Fruit fly (Drosophila melanogaster) whole organism, prepupa: ENCODE data around the gene Rsf1.

Experiments
- CG10669 ChIP-seq: fragments of 200-800 bp; sonication (Bioruptor generic); optimal IDR thresholded peaks from 3 replicates; lab custom pipeline; 2018; ENCODE audit warnings: missing biosample characterization, mild to moderate bottlenecking, missing genetic modification characterization, moderate library complexity
- CG11294 ChIP-seq: fragments of 200-800 bp; sonication (Bioruptor generic); IDR thresholded peaks from 2 replicates; pipeline ENCODE4 v1.3.6; 2022; ENCODE audit warnings: missing biosample characterization, missing genetic modification characterization
- CG11902 ChIP-seq: fragments of 200-800 bp; sonication (Bioruptor generic); optimal IDR thresholded peaks from 3 replicates; lab custom pipeline; 2016; ENCODE audit warnings: missing biosample characterization, missing genetic modification characterization
- CG15336 ChIP-seq: fragments of 200-800 bp; sonication (Bioruptor generic); IDR thresholded peaks from 2 replicates; pipeline ENCODE4 v1.3.6; 2022; ENCODE audit warnings: missing biosample characterization, missing genetic modification characterization
- CG16779 ChIP-seq: fragments of 200-800 bp; sonication (Bioruptor generic); optimal IDR thresholded peaks from 3 replicates; lab custom pipeline; 2017; ENCODE audit warnings: missing biosample characterization, mild to moderate bottlenecking, missing genetic modification characterization
- CG3032 ChIP-seq: fragments of 200-800 bp; optimal IDR thresholded peaks from 2 replicates; lab custom pipeline; 2019; ENCODE audit warnings: missing biosample characterization, mild to moderate bottlenecking, missing genetic modification characterization, moderate library complexity
- CG31627 ChIP-seq: fragments of 200-800 bp; sonication (Bioruptor generic); optimal IDR thresholded peaks from 3 replicates; lab custom pipeline; 2016; ENCODE audit warnings: missing biosample characterization, missing genetic modification characterization
- CG32006 ChIP-seq: fragments of 200-800 bp; sonication (Bioruptor generic); optimal IDR thresholded peaks from 3 replicates; lab custom pipeline; 2017; ENCODE audit warnings: missing biosample characterization, mild to moderate bottlenecking, missing genetic modification characterization
- CG34406 ChIP-seq: fragments of 200-800 bp; sonication (Bioruptor generic); optimal IDR thresholded peaks from 3 replicates; lab custom pipeline; 2016; ENCODE audit warnings: missing biosample characterization, missing genetic modification characterization
- CG3919 ChIP-seq: fragments of 200-800 bp; sonication (Bioruptor generic); optimal IDR thresholded peaks from 3 replicates; lab custom pipeline; 2016; ENCODE audit warnings: missing biosample characterization, missing genetic modification characterization
- CG4318 ChIP-seq: fragments of 200-800 bp; sonication (Bioruptor generic); optimal IDR thresholded peaks from 3 replicates; lab custom pipeline; 2017; ENCODE audit warnings: missing biosample characterization, mild to moderate bottlenecking, missing genetic modification characterization
- CG6276 ChIP-seq: fragments of 200-800 bp; sonication (Bioruptor generic); optimal IDR thresholded peaks from 2 replicates; lab custom pipeline; 2017; ENCODE audit warnings: missing biosample characterization, mild to moderate bottlenecking, missing genetic modification characterization
- CG6792 ChIP-seq: fragments of 200-800 bp; sonication (Bioruptor generic); optimal IDR thresholded peaks from 3 replicates; lab custom pipeline; 2016; ENCODE audit warnings: missing biosample characterization, missing genetic modification characterization
- CG6854 ChIP-seq: fragments of 200-800 bp; sonication (Bioruptor generic); optimal IDR thresholded peaks from 2 replicates; lab custom pipeline; 2017; ENCODE audit warnings: missing biosample characterization, mild to moderate bottlenecking, missing genetic modification characterization
- CG7368 ChIP-seq: fragments of 200-800 bp; sonication (Bioruptor generic); optimal IDR thresholded peaks from 3 replicates; lab custom pipeline; 2016; ENCODE audit warnings: missing biosample characterization, missing genetic modification characterization
- CG8119 ChIP-seq: fragments of 200-800 bp; sonication (Bioruptor generic); IDR thresholded peaks from 3 replicates; pipeline ENCODE4 v1.3.6; 2022; ENCODE audit warnings: missing biosample characterization, missing genetic modification characterization
- CG8632 ChIP-seq: fragments of 200-800 bp; sonication (Bioruptor generic); optimal IDR thresholded peaks from 3 replicates; lab custom pipeline; 2016; ENCODE audit warnings: missing biosample characterization, missing genetic modification characterization
- CG9139 ChIP-seq: fragments of 200-800 bp; sonication (Bioruptor generic); optimal IDR thresholded peaks from 3 replicates; lab custom pipeline; 2017; ENCODE audit warnings: missing biosample characterization, mild to moderate bottlenecking, missing genetic modification characterization
- Eip75B ChIP-seq: fragments of 200-800 bp; sonication (Bioruptor generic); optimal IDR thresholded peaks from 3 replicates; lab custom pipeline; 2016; ENCODE audit warnings: missing biosample characterization, missing genetic modification characterization
- Eip78C ChIP-seq: fragments of 200-800 bp; sonication (Bioruptor generic); peaks from one replicate; lab custom pipeline; 2016; ENCODE audit warnings: missing biosample characterization, missing genetic modification characterization
- Eip93F ChIP-seq: fragments of 200-800 bp; sonication (Bioruptor generic); optimal IDR thresholded peaks from 2 replicates; lab custom pipeline; 2016; ENCODE audit warnings: missing biosample characterization, mild to moderate bottlenecking, missing genetic modification characterization
- Ets21C ChIP-seq: fragments of 200-800 bp; sonication (Bioruptor generic); optimal IDR thresholded peaks from 3 replicates; lab custom pipeline; 2016; ENCODE audit warnings: missing biosample characterization, missing genetic modification characterization
- Ets96B ChIP-seq: fragments of 200-800 bp; optimal IDR thresholded peaks from 2 replicates; lab custom pipeline; 2019; ENCODE audit warnings: missing biosample characterization, mild to moderate bottlenecking, missing genetic modification characterization, moderate library complexity
- Hr38 ChIP-seq: sonication (Bioruptor generic); optimal IDR thresholded peaks from 2 replicates; lab custom pipeline; 2016; ENCODE audit warnings: missing biosample characterization, missing genetic modification characterization
- Hr39 ChIP-seq: fragments of 200-800 bp; sonication (Bioruptor generic); optimal IDR thresholded peaks from 2 replicates; lab custom pipeline; 2016; ENCODE audit warnings: missing biosample characterization, missing genetic modification characterization
- Hr4 ChIP-seq: fragments of 200-800 bp; sonication (Bioruptor generic); optimal IDR thresholded peaks from 3 replicates; lab custom pipeline; 2016; ENCODE audit warnings: missing biosample characterization, missing genetic modification characterization
- OdsH ChIP-seq: fragments of 200-800 bp; sonication (Bioruptor generic); optimal IDR thresholded peaks from 3 replicates; lab custom pipeline; 2016; ENCODE audit warnings: missing biosample characterization, missing genetic modification characterization
- Smox ChIP-seq: fragments of 200-800 bp; sonication (Bioruptor generic); optimal IDR thresholded peaks from 3 replicates; lab custom pipeline; 2016; ENCODE audit warnings: missing biosample characterization, missing genetic modification characterization
- Sox14 ChIP-seq: fragments of 200-800 bp; sonication (Bioruptor generic); optimal IDR thresholded peaks from 3 replicates; lab custom pipeline; 2016; ENCODE audit warnings: missing biosample characterization, missing genetic modification characterization
- achi ChIP-seq: fragments of 200-800 bp; sonication (Bioruptor generic); optimal IDR thresholded peaks from 3 replicates; lab custom pipeline; 2016; ENCODE audit warnings: missing biosample characterization, missing genetic modification characterization
- acj6 ChIP-seq: fragments of 200-800 bp; sonication (Bioruptor generic); optimal IDR thresholded peaks from 3 replicates; lab custom pipeline; 2016; ENCODE audit warnings: missing biosample characterization, missing genetic modification characterization
- cyc ChIP-seq: fragments of 200-800 bp; sonication (Bioruptor generic); optimal IDR thresholded peaks from 3 replicates; lab custom pipeline; 2016; ENCODE audit warnings: missing biosample characterization, missing genetic modification characterization
- dac ChIP-seq: fragments of 200-800 bp; sonication (Bioruptor generic); optimal IDR thresholded peaks from 2 replicates; lab custom pipeline; 2017; ENCODE audit warnings: missing biosample characterization, mild to moderate bottlenecking, missing genetic modification characterization
- eg ChIP-seq: fragments of 200-800 bp; sonication (Bioruptor generic); IDR thresholded peaks from 3 replicates; pipeline ENCODE4 v1.3.6; 2022; ENCODE audit warnings: missing biosample characterization, missing genetic modification characterization
- esn ChIP-seq: fragments of 200-800 bp; sonication (Bioruptor generic); optimal IDR thresholded peaks from 2 replicates; lab custom pipeline; 2016; ENCODE audit warnings: missing biosample characterization, mild to moderate bottlenecking, missing genetic modification characterization, moderate library complexity
- fd59A ChIP-seq: fragments of 200-800 bp; sonication (Bioruptor generic); optimal IDR thresholded peaks from 2 replicates; lab custom pipeline; 2017; ENCODE audit warnings: missing biosample characterization, mild to moderate bottlenecking, missing genetic modification characterization, missing genetic modification reagents
- fd85E ChIP-seq: fragments of 200-800 bp; sonication (Bioruptor generic); optimal IDR thresholded peaks from 3 replicates; lab custom pipeline; 2016; ENCODE audit warnings: missing biosample characterization, missing genetic modification characterization
- fkh ChIP-seq: fragments of 200-800 bp; sonication (Bioruptor generic); optimal IDR thresholded peaks from 3 replicates; lab custom pipeline; 2017; ENCODE audit warnings: missing biosample characterization, mild to moderate bottlenecking, missing genetic modification characterization, moderate library complexity
- lz ChIP-seq: fragments of 200-800 bp; sonication (Bioruptor generic); optimal IDR thresholded peaks from 3 replicates; lab custom pipeline; 2016; ENCODE audit warnings: missing biosample characterization, missing genetic modification characterization
- salr ChIP-seq, 2 experiments: fragments of 200-800 bp; sonication (Bioruptor generic); optimal IDR thresholded peaks; 3 replicates each; lab custom pipeline; 2016 to 2018; ENCODE audit warnings: missing biosample characterization in 2 of 2, missing genetic modification characterization in 2 of 2, mild to moderate bottlenecking in 1 of 2
- ss ChIP-seq, 2 experiments: fragments of 200-800 bp; sonication (Bioruptor generic); optimal IDR thresholded peaks; 2 replicates in 1 of 2; 3 replicates in 1 of 2; lab custom pipeline; 2017 to 2018; ENCODE audit warnings: mild to moderate bottlenecking in 2 of 2, missing biosample characterization in 2 of 2, missing genetic modification characterization in 2 of 2, moderate library complexity in 1 of 2
- svp ChIP-seq: fragments of 200-800 bp; sonication (Bioruptor generic); peaks from one replicate; lab custom pipeline; 2016; ENCODE audit warnings: missing biosample characterization, missing genetic modification characterization
- topi ChIP-seq: fragments of 200-800 bp; sonication (Bioruptor generic); optimal IDR thresholded peaks from 3 replicates; lab custom pipeline; 2016; ENCODE audit warnings: missing biosample characterization, missing genetic modification characterization
- vri ChIP-seq: fragments of 200-800 bp; sonication (Bioruptor generic); optimal IDR thresholded peaks from 3 replicates; lab custom pipeline; 2016; ENCODE audit warnings: missing biosample characterization, mild to moderate bottlenecking, missing genetic modification characterization

The Rsf1 gene

dm6 chr2L:10278658-10279057 is 15.3 kb upstream of the Rsf1 start, which contains the start of gene Utx:
Gene Utx (minus strand): TSS chr2L:10278811.
- TF ChIP-seq lz (GFP tag; lab: Kevin White, UChicago) (peak; percentile 12), Hr39 (GFP tag; lab: Kevin White, UChicago) (no peak), CG7368 (GFP tag; lab: Kevin White, UChicago) (no peak), Smox (GFP tag; lab: Kevin White, UChicago) (no peak), CG31627 (GFP tag; lab: Kevin White, UChicago) (peak; percentile 0), CG3032 (tag; lab: Kevin White, UChicago) (peak; percentile 19), Eip93F (GFP tag; lab: Kevin White, UChicago) (peak; percentile 1), CG6276 (GFP tag; lab: Kevin White, UChicago) (no peak), esn (GFP tag; lab: Kevin White, UChicago) (peak; percentile 14)

- no peak for TF ChIP-seq CG9139 (GFP tag; lab: Kevin White, UChicago)
- peak; percentile 84 for TF ChIP-seq fkh (GFP tag; lab: Kevin White, UChicago)
These were observed 14.0 kb upstream of the Rsf1 start for dm6 chr2L:10277362-10277761.

- TF ChIP-seq OdsH (GFP tag; lab: Kevin White, UChicago) (peak; percentile 63), Eip75B (GFP tag; lab: Kevin White, UChicago) (peak; percentile 66), CG8632 (peak; percentile 22), CG31627 (GFP tag; lab: Kevin White, UChicago) (peak; percentile 72), dac (GFP tag; lab: Kevin White, UChicago) (peak; percentile 37), Smox (GFP tag; lab: Kevin White, UChicago) (no peak), CG6276 (GFP tag; lab: Kevin White, UChicago) (no peak), esn (GFP tag; lab: Kevin White, UChicago) (peak; percentile 74), CG15336 (no peak), achi (GFP tag; lab: Kevin White, UChicago) (peak; percentile 58), CG7368 (GFP tag; lab: Kevin White, UChicago) (no peak), Sox14 (GFP tag; lab: Kevin White, UChicago) (peak; percentile 85), lz (GFP tag; lab: Kevin White, UChicago) (peak; percentile 59), CG3919 (GFP tag; lab: Kevin White, UChicago) (no peak), Hr38 (GFP tag; lab: Kevin White, UChicago) (peak; percentile 10), fd85E (no peak), acj6 (GFP tag; lab: Kevin White, UChicago) (peak; percentile 31), CG4318 (GFP tag; lab: Kevin White, UChicago) (no peak), Hr4 (GFP tag; lab: Kevin White, UChicago) (peak; percentile 42), CG11902 (peak; percentile 3), fd59A (GFP tag; lab: Kevin White, UChicago) (peak; percentile 6), CG6792 (GFP tag; lab: Kevin White, UChicago) (peak; percentile 27), CG8119 (GFP tag; lab: Robert Waterston, UW) (no peak; the same call in 1 of the 3 replicates), CG10669 (GFP tag; lab: Kevin White, UChicago) (peak; percentile 8), CG16779 (no peak), Eip93F (GFP tag; lab: Kevin White, UChicago) (no peak), topi (GFP tag; lab: Kevin White, UChicago) (peak; percentile 43), Eip78C (peak; percentile 84), Ets21C (GFP tag; lab: Kevin White, UChicago) (peak; percentile 21), cyc (GFP tag; lab: Kevin White, UChicago) (peak; percentile 56), vri (GFP tag; lab: Kevin White, UChicago) (peak; percentile 51), CG34406 (GFP tag; lab: Kevin White, UChicago) (peak; percentile 29)
These were observed 13.5 kb upstream of the Rsf1 start for dm6 chr2L:10276846-10277245.

dm6 chr2L:10276436-10276835 is 13.1 kb upstream of the Rsf1 start:
- TF ChIP-seq fkh (GFP tag; lab: Kevin White, UChicago) = peak; percentile 21
- TF ChIP-seq CG8119 (GFP tag; lab: Robert Waterston, UW) = peak; percentile 70; the same call in 2 of the 3 replicates
- TF ChIP-seq CG8632 = peak; percentile 42
- TF ChIP-seq Sox14 (GFP tag; lab: Kevin White, UChicago) = no peak
- peak; percentile 5 for TF ChIP-seq fd85E
- TF ChIP-seq Hr4 (GFP tag; lab: Kevin White, UChicago) = no peak
- peak; percentile 42; the same call in 1 of the 2 replicates for TF ChIP-seq CG11294 (GFP tag; lab: Robert Waterston, UW)
- peak; percentile 20 for TF ChIP-seq CG6792 (GFP tag; lab: Kevin White, UChicago)
- TF ChIP-seq eg (GFP tag; lab: Robert Waterston, UW) = no peak; the same call in 2 of the 3 replicates
- TF ChIP-seq CG15336 = peak; percentile 82
- TF ChIP-seq ss (GFP tag; optimal IDR thresholded peaks at IDR 0.05; lab: Kevin White, UChicago) = no peak
- no peak for TF ChIP-seq svp (GFP tag; lab: Kevin White, UChicago)
- TF ChIP-seq salr (GFP tag; optimal IDR thresholded peaks at IDR 0.05; lab: Kevin White, UChicago) = no peak
- TF ChIP-seq Eip78C = peak; percentile 84
- TF ChIP-seq Ets96B (tag; lab: Kevin White, UChicago) = peak; percentile 69
- TF ChIP-seq CG6854 (GFP tag; lab: Kevin White, UChicago) = peak; percentile 37
- no peak for TF ChIP-seq topi (GFP tag; lab: Kevin White, UChicago)
- TF ChIP-seq CG3032 (tag; lab: Kevin White, UChicago) = peak; percentile 67
- no peak for TF ChIP-seq CG32006
- peak; percentile 32 for TF ChIP-seq acj6 (GFP tag; lab: Kevin White, UChicago)
